Worm (Caenorhabditis elegans) whole organism, late embryonic: ENCODE results near the gene sdz-23.

Experiments
- F13H6.1 ChIP-seq: sonication (generic microtip); optimal IDR thresholded peaks from 2 replicates; lab custom pipeline; 2016; ENCODE audit warnings: missing genetic modification characterization, missing compliant biosample characterization
- elt-2 ChIP-seq: sonication (generic microtip); optimal IDR thresholded peaks from 2 replicates; lab custom pipeline; 2016; ENCODE audit warnings: missing genetic modification reagents, missing genetic modification characterization, missing compliant biosample characterization
- elt-4 ChIP-seq: sonication (generic microtip); optimal IDR thresholded peaks from 2 replicates; lab custom pipeline; 2016; ENCODE audit warnings: missing genetic modification characterization, missing compliant biosample characterization
- eyg-1 ChIP-seq: sonication (generic microtip); optimal IDR thresholded peaks from 2 replicates; lab custom pipeline; 2016; ENCODE audit warnings: missing genotype, missing genetic modification characterization, missing compliant biosample characterization
- pros-1 ChIP-seq: fragments of 150-350 bp; optimal IDR thresholded peaks from 2 replicates; lab custom pipeline; 2014; ENCODE audit warnings: missing biosample characterization, missing genetic modification reagents, missing genetic modification characterization
- unc-55 ChIP-seq: sonication (generic microtip); optimal IDR thresholded peaks from 2 replicates; lab custom pipeline; 2017; ENCODE audit warnings: missing biosample characterization, missing genetic modification reagents, missing genetic modification characterization

ce11 chrV:8110816-8111215 lies 11.4 kb downstream of the sdz-23 start:
- TF ChIP-seq unc-55 (no peak), pros-1 (no peak), eyg-1 (tag; lab: Kevin White, UChicago) (no peak), elt-2 (no peak), elt-4 (tag; lab: Kevin White, UChicago) (no peak), F13H6.1 (tag; lab: Kevin White, UChicago) (no peak)
